Worm (Caenorhabditis elegans) whole organism, L4/young adult: Measurements from ENCODE around the gene dif-1.
A peak's percentile ranks its signal among the peaks of the same experiment; 100 is the strongest.

ENCODE experiments used
- W03F9.2 ChIP-seq: fragments of 150-350 bp; optimal IDR thresholded peaks from 2 replicates; lab custom pipeline; 2014; ENCODE audit warnings: missing biosample characterization, missing genetic modification characterization
- dao-5 ChIP-seq: sonication (generic microtip); optimal IDR thresholded peaks from 2 replicates; lab custom pipeline; 2016; ENCODE audit warnings: missing genotype, missing genetic modification characterization, moderate library complexity, missing compliant biosample characterization
- him-1 ChIP-seq: sonication (generic microtip); optimal IDR thresholded peaks from 2 replicates; lab custom pipeline; 2016; ENCODE audit warnings: missing genotype, missing genetic modification reagents, missing genetic modification characterization, missing compliant biosample characterization

The dif-1 gene

ce11 chrIV:7559237-7559636, 6.4 kb upstream of the dif-1 start:
- TF ChIP-seq him-1 (tag; lab: Kevin White, UChicago): no peak
- no peak for TF ChIP-seq dao-5 (tag; lab: Kevin White, UChicago)
- TF ChIP-seq W03F9.2: no peak

ce11 chrIV:7558653-7559052, 5.8 kb upstream of the dif-1 start:
- TF ChIP-seq dao-5 (tag; lab: Kevin White, UChicago) (no peak), him-1 (tag; lab: Kevin White, UChicago) (no peak), W03F9.2 (no peak)

ce11 chrIV:7556265-7556866, 3.6 kb upstream of the dif-1 start, which contains the start of the genes F49E8.7, F49E8.8 and nprl-2:
TSS of gene F49E8.7 (minus strand) at chrIV:7556365.
TSS of gene F49E8.8 (plus strand) at chrIV:7556637.
TSS of gene nprl-2 (plus strand) at chrIV:7556816.
- TF ChIP-seq dao-5 (tag; lab: Kevin White, UChicago) (no peak), W03F9.2 (no peak), him-1 (tag; lab: Kevin White, UChicago) (no peak)

ce11 chrIV:7554351-7554750, 1.5 kb upstream of the dif-1 start, which contains the start of gene F49E8.6:
TSS of gene F49E8.6 (minus strand) at chrIV:7554667.
- TF ChIP-seq dao-5 (tag; lab: Kevin White, UChicago) (no peak), W03F9.2 (no peak), him-1 (tag; lab: Kevin White, UChicago) (no peak)

ce11 chrIV:7552100-7552499, 708 bp downstream of the dif-1 start:
- no peak for TF ChIP-seq W03F9.2
- no peak for TF ChIP-seq him-1 (tag; lab: Kevin White, UChicago)
- no peak for TF ChIP-seq dao-5 (tag; lab: Kevin White, UChicago)

- TF ChIP-seq W03F9.2: no peak
- no peak for TF ChIP-seq him-1 (tag; lab: Kevin White, UChicago)
- no peak for TF ChIP-seq dao-5 (tag; lab: Kevin White, UChicago)
These were observed 1.6 kb downstream of the dif-1 start for ce11 chrIV:7551254-7551653.

ce11 chrIV:7550445-7550844, 2.4 kb downstream of the dif-1 start, which contains the start of gene pam-1:
TSS of gene pam-1 (minus strand) at chrIV:7550812.
- TF ChIP-seq him-1 (tag; lab: Kevin White, UChicago): no peak
- no peak for TF ChIP-seq W03F9.2
- TF ChIP-seq dao-5 (tag; lab: Kevin White, UChicago): no peak

- TF ChIP-seq him-1 (tag; lab: Kevin White, UChicago) (no peak), W03F9.2 (peak; percentile 9), dao-5 (tag; lab: Kevin White, UChicago) (no peak)
These were observed 3.0 kb downstream of the dif-1 start for ce11 chrIV:7549844-7550243.

ce11 chrIV:7547843-7548578, 4.8 kb downstream of the dif-1 start, which contains the start of the genes cdd-2 and oef-1:
TSS of gene cdd-2 (minus strand) at chrIV:7547893.
TSS of gene oef-1 (plus strand) at chrIV:7548417.
- TF ChIP-seq him-1 (tag; lab: Kevin White, UChicago): no peak
- TF ChIP-seq dao-5 (tag; lab: Kevin White, UChicago): no peak

ce11 chrIV:7543662-7544061, 9.1 kb downstream of the dif-1 start:
- no peak for TF ChIP-seq him-1 (tag; lab: Kevin White, UChicago)
- TF ChIP-seq W03F9.2: no peak
- no peak for TF ChIP-seq dao-5 (tag; lab: Kevin White, UChicago)

- TF ChIP-seq him-1 (tag; lab: Kevin White, UChicago): no peak
- TF ChIP-seq dao-5 (tag; lab: Kevin White, UChicago): no peak
- TF ChIP-seq W03F9.2: no peak
These were observed 10.3 kb downstream of the dif-1 start, which contains the start of gene R05G6.10 for ce11 chrIV:7542485-7543001. TSS of gene R05G6.10 (minus strand) at chrIV:7542535.

ce11 chrIV:7532360-7532759, 20.4 kb downstream of the dif-1 start, which contains the start of gene R05G6.1:
TSS of gene R05G6.1 (plus strand) at chrIV:7532660.
- TF ChIP-seq W03F9.2: no peak

ce11 chrIV:7530226-7531070, 22.4 kb downstream of the dif-1 start:
- TF ChIP-seq him-1 (tag; lab: Kevin White, UChicago): no peak
- no peak for TF ChIP-seq dao-5 (tag; lab: Kevin White, UChicago)
- TF ChIP-seq W03F9.2: no peak
